Fruit fly (Drosophila melanogaster) ovary, adult (tissue): Measurements from ENCODE around the gene Nthl1.

Source experiments
- CG17801 ChIP-seq: fragments of 200-800 bp; optimal IDR thresholded peaks from 2 replicates; lab custom pipeline; 2019; ENCODE audit warnings: missing biosample characterization, mild to moderate bottlenecking, missing genetic modification characterization, moderate library complexity; ENCODE audit not compliant: partially characterized antibody

The Nthl1 gene

DNA sequence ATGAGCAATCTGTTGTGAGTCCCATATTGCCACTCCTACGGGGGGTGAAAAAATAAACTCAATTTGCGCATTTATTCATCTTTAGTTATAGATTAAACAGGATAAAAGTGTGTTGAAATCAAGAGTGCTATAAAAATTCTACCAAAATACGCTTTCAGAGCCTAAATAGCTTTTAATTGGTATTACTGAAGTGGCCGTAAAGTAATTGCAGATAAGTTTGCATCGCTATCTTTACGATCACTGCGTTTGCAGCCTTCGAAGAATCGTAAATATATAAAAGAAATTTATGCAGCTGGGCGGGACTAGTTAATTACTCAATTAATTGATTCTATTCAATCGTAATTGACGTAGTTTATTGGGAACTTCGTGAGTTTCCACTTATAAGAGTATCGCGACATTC lies 40.4 kb downstream of the Nthl1 start:
- no peak for TF ChIP-seq CG17801 (GFP tag; lab: Kevin White, UChicago)

DNA sequence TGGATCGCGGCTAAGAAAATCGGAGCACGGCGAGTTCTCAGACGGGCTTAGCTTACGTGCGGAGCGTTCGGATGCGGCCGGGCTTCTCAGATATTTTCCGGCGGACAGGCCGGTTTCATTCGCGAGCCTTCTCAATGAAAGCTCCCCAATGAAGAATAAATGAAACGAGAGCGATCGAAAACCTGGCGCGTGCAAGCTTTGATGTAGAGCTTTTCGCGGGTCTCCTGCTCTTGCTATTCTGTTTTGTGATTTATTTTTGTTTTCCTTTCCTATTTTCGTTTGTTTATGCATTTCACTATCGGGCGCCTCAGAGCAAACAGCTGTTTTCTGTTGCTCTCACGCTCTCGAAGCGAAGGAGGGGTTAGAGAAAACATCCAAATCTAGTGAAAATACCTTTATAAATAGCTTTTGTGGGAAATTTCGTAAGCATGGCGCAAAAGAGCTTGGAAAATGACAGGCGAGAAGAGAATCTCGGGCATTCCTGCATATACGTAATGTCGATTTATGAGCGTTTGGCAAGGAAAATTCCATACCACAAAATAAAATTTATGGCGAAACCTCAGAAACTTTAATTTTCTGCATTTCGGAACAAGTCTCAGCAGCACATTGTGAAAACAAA lies 41.7 kb downstream of the Nthl1 start:
- TF ChIP-seq CG17801 (GFP tag; lab: Kevin White, UChicago), result no peak

dm6 chr2L:20883624-20884220 lies 43.9 kb downstream of the Nthl1 start:
- no peak for TF ChIP-seq CG17801 (GFP tag; lab: Kevin White, UChicago)

dm6 chr2L:20883097-20883496 lies 44.6 kb downstream of the Nthl1 start:
- TF ChIP-seq CG17801 (GFP tag; lab: Kevin White, UChicago), result no peak

DNA sequence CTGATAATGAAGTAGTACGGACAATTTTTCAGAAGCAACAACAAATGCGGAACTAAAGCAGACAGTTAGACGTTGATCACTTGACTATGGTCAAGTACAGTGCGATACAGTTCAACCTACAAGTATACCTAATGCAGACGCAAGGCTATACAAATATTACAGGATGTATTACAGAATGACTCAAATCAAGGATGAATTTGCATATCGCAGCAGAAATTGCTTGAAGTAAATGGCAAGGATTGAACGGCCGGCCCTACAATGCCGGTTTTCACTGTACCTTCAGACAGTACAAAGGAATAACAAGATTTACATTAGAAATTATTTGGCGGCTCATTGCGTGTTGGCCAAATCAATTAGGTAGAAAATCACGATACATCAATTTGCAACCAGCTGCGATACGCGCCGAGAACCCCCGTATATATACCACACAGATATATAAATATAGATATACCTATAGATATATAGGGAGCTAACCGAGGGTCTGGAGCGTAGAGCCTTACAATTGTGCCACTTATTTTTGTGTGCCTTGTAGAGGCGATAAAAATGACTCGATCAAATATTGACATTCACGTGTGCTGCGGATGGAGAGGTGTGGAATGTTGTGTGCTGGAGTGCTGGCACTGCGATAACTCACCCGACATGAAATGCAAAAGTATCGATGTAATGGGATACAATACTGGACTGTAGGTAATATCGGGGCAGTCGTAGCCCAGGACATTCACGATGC lies 46.1 kb downstream of the Nthl1 start:
- TF ChIP-seq CG17801 (GFP tag; lab: Kevin White, UChicago), result no peak

DNA sequence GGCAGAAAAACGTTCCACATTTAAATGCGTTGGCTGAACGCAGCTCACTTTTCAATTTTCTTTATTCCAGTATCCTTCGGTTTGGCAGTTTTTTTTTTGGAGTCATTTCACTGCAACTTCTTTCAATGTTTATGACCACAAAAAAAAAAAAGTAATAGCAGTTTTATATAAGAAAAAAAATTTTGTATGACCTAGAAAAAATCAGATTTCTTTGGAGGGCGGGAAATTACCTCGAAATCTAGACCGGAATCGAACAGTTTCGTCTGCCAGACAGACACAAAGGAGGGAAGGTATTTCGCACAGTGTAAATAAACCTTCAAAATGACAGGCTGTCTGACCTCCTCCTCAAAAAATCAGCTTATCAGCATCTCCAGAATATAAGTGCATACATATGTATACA lies 47.2 kb downstream of the Nthl1 start:
- TF ChIP-seq CG17801 (GFP tag; lab: Kevin White, UChicago), result no peak

DNA sequence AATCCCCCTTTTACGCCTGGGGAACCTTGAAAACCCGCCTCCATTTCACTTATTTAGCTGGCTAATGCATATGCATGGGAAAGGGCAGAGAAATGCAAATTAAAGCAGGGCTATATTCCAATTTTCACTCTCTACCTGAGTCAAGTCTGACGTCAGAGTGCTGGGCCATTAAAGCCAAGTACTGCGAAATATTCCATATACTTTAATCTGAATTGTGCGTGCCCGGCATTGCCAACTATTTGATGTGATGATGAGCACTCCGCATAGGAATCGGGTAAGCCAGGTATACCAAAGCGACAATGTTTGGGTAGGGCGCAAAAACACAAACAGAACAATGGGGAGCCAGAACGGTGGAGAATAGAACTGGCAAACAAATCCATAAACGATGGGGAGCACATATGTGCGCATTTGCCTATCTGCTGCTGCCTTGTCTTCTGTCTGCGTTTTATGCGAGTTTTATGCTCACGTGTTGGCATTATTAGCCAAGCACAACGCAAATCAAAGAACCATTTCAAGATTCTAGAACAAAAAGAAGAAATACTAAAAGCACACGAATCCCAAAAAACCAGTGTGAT lies 48.0 kb downstream of the Nthl1 start:
- TF ChIP-seq CG17801 (GFP tag; lab: Kevin White, UChicago), result no peak

DNA sequence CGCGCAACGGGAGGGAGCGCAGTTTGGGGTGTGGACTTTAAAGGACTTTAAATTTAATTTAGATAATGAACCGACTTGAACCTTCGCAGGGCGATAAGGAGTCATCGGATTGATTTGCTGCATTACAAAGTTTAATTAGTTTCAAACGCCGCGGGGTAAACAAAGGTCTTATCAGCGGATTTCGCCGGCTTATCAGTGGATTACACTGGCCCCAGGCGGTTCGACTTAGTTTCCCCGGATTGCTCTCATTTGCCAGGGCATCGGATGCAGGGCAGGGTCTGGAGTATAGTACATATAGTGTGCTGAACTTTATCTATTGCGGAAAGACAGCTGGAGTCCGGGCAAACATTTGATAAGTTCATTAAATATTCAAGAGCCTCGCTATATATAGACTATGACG lies 49.2 kb downstream of the Nthl1 start:
- TF ChIP-seq CG17801 (GFP tag; lab: Kevin White, UChicago), result no peak

- TF ChIP-seq CG17801 (GFP tag; lab: Kevin White, UChicago), result no peak
Measured at dm6 chr2L:20878052-20878451, 49.6 kb downstream of the Nthl1 start.
